Worm (Caenorhabditis elegans): ENCODE results near the gene M01H9.5.

ce11 chrIV:4446884-4447283 is 18.4 kb upstream of the M01H9.5 start:
- TF ChIP-seq sox-2 (GFP tag; IDR thresholded peaks at IDR 0.05) (no peak), ceh-18 (tag; optimal IDR thresholded peaks at IDR 0.05) (no peak)

Data from whole organism, late embryonic.